Fruit fly (Drosophila melanogaster): Measurements from ENCODE around the gene PH4alphaEFB.

DNA sequence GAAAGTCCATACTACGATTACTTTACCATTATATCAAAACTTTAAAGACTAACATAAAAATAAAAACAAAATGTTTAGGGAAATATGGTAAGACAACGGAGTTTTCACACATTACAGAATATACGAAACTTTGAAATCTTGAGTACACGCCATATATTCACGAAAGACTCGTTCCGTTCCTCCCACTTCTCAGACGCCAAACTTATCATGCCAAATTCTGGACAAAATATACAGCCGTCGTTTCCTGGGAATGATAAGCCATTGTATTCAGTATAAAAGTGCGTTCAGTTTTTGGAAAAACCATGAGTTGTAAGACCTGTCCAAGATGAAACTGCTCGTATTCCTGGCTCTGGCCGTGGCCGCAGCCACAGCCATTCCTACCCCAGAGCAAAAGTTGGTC, 22.8 kb downstream of the PH4alphaEFB start, which contains the start of gene Jon99Fi:
- no peak for TF ChIP-seq CG12605 (GFP tag; IDR thresholded peaks at IDR 0.05)
- TF ChIP-seq CG15710 (tag; optimal IDR thresholded peaks at IDR 0.05), result no peak
- no peak for TF ChIP-seq CG8301 (tag; optimal IDR thresholded peaks at IDR 0.05)
- no peak for TF ChIP-seq Ets98B (GFP tag; IDR thresholded peaks at IDR 0.05)
- no peak for TF ChIP-seq EcR (GFP tag; optimal IDR thresholded peaks at IDR 0.05)
- TF ChIP-seq Pif1A (GFP tag; optimal IDR thresholded peaks at IDR 0.05), result no peak
- TF ChIP-seq CG8159 (tag; optimal IDR thresholded peaks at IDR 0.05), result no peak
- no peak for TF ChIP-seq CG9948 (tag; optimal IDR thresholded peaks at IDR 0.05)
- no peak for TF ChIP-seq CG17806 (tag; optimal IDR thresholded peaks at IDR 0.05)
- no peak for TF ChIP-seq CG10348 (GFP tag; IDR thresholded peaks at IDR 0.05)
